Fruit fly (Drosophila melanogaster) whole organism, embryonic: Measurements from ENCODE around the gene SdhC.
A peak's percentile ranks its signal among the peaks of the same experiment; 100 is the strongest.

Source experiments
- Bteb2 ChIP-seq: fragments of 200-800 bp; sonication (Bioruptor generic); optimal IDR thresholded peaks from 2 replicates; lab custom pipeline; 2016; ENCODE audit warnings: missing biosample characterization, missing genetic modification characterization
- CG10267 ChIP-seq: fragments of 200-800 bp; sonication (Bioruptor generic); optimal IDR thresholded peaks from 2 replicates; lab custom pipeline; 2018; ENCODE audit warnings: missing biosample characterization, mild to moderate bottlenecking, missing genetic modification characterization, moderate library complexity
- CG12659 ChIP-seq: fragments of 200-800 bp; sonication (Bioruptor generic); optimal IDR thresholded peaks from 3 replicates; lab custom pipeline; 2017; ENCODE audit warnings: mild to moderate bottlenecking, missing biosample characterization, missing genetic modification reagents, missing genetic modification characterization
- CG14860 ChIP-seq: fragments of 200-800 bp; sonication (Bioruptor generic); IDR thresholded peaks from 3 replicates; pipeline ENCODE4 v1.3.6; 2022; ENCODE audit warnings: missing biosample characterization, missing genetic modification characterization; ENCODE audit not compliant: partially characterized antibody
- CG14965 ChIP-seq: fragments of 200-800 bp; sonication (Bioruptor generic); optimal IDR thresholded peaks from 2 replicates; lab custom pipeline; 2016; ENCODE audit warnings: missing biosample characterization, missing genetic modification characterization, borderline replicate concordance
- CG15011 ChIP-seq: fragments of 200-800 bp; sonication (Bioruptor generic); optimal IDR thresholded peaks from 3 replicates; lab custom pipeline; 2018; ENCODE audit warnings: missing biosample characterization, mild to moderate bottlenecking, missing genetic modification characterization
- CG1529 ChIP-seq: fragments of 200-800 bp; sonication (Bioruptor generic); optimal IDR thresholded peaks from 3 replicates; lab custom pipeline; 2018; ENCODE audit warnings: missing biosample characterization, missing genetic modification characterization
- CG1603 ChIP-seq: fragments of 200-800 bp; sonication (Bioruptor generic); optimal IDR thresholded peaks from 2 replicates; lab custom pipeline; 2019; ENCODE audit warnings: missing biosample characterization, mild to moderate bottlenecking, missing genetic modification characterization, moderate library complexity
- CG1647 ChIP-seq: fragments of 200-800 bp; sonication (Bioruptor generic); optimal IDR thresholded peaks from 3 replicates; lab custom pipeline; 2016; ENCODE audit warnings: missing biosample characterization, missing genetic modification characterization
- CG17829 ChIP-seq: fragments of 200-800 bp; optimal IDR thresholded peaks from 2 replicates; lab custom pipeline; 2019; ENCODE audit warnings: missing biosample characterization, mild to moderate bottlenecking, missing genetic modification characterization, moderate library complexity
- CG18764 ChIP-seq: fragments of 200-800 bp; sonication (Bioruptor generic); optimal IDR thresholded peaks from 3 replicates; lab custom pipeline; 2016; ENCODE audit warnings: missing biosample characterization, missing genetic modification characterization
- CG2116 ChIP-seq: fragments of 200-800 bp; sonication (Bioruptor generic); optimal IDR thresholded peaks from 3 replicates; lab custom pipeline; 2018; ENCODE audit warnings: missing biosample characterization, mild to moderate bottlenecking, missing genetic modification characterization
- CG2120 ChIP-seq: fragments of 200-800 bp; sonication (Bioruptor generic); optimal IDR thresholded peaks from 3 replicates; lab custom pipeline; 2016; ENCODE audit warnings: missing biosample characterization, missing genetic modification characterization
- CG30403 ChIP-seq: fragments of 200-800 bp; sonication (Bioruptor generic); optimal IDR thresholded peaks from 3 replicates; lab custom pipeline; 2016; ENCODE audit warnings: missing biosample characterization, missing genetic modification characterization
- CG31224 ChIP-seq: fragments of 200-800 bp; sonication (Bioruptor generic); IDR thresholded peaks from 2 replicates; pipeline ENCODE4 v1.3.6; 2022; ENCODE audit warnings: missing biosample characterization, missing genetic modification characterization
- CG32772 ChIP-seq: fragments of 200-800 bp; sonication (Bioruptor generic); IDR thresholded peaks from 2 replicates; pipeline ENCODE4 v1.3.6; 2022; ENCODE audit warnings: missing biosample characterization, missing genetic modification characterization
- CG4328 ChIP-seq: fragments of 200-800 bp; sonication (Bioruptor generic); optimal IDR thresholded peaks from 3 replicates; lab custom pipeline; 2017; ENCODE audit warnings: missing biosample characterization, missing genetic modification reagents, missing genetic modification characterization
- CG6689 ChIP-seq: fragments of 200-800 bp; sonication (Bioruptor generic); IDR thresholded peaks from 2 replicates; pipeline ENCODE4 v1.3.6; 2022; ENCODE audit warnings: missing biosample characterization, missing genetic modification characterization
- CG7963 ChIP-seq: fragments of 200-800 bp; sonication (Bioruptor generic); IDR thresholded peaks from 3 replicates; pipeline ENCODE4 v1.3.6; 2022; ENCODE audit warnings: missing biosample characterization, missing genetic modification characterization; ENCODE audit not compliant: partially characterized antibody
- CG9609 ChIP-seq: fragments of 200-800 bp; sonication (Bioruptor generic); optimal IDR thresholded peaks from 3 replicates; lab custom pipeline; 2016; ENCODE audit warnings: missing biosample characterization, missing genetic modification characterization
- CG9727 ChIP-seq: fragments of 200-800 bp; sonication (Bioruptor generic); optimal IDR thresholded peaks from 3 replicates; lab custom pipeline; 2017; ENCODE audit warnings: missing biosample characterization, mild to moderate bottlenecking, missing genetic modification characterization
- Dek ChIP-seq: fragments of 200-800 bp; sonication (Bioruptor generic); optimal IDR thresholded peaks from 3 replicates; lab custom pipeline; 2019; ENCODE audit warnings: missing biosample characterization, mild to moderate bottlenecking, missing genetic modification characterization, moderate library complexity
- Dfd ChIP-seq, 2 experiments: fragments of >200 bp; optimal IDR thresholded peaks; 2 replicates each; lab custom pipeline; 2017; ENCODE audit warnings: missing biosample characterization in 2 of 2, missing genetic modification characterization in 2 of 2
- Dp ChIP-seq: fragments of 200-800 bp; sonication (Bioruptor generic); optimal IDR thresholded peaks from 2 replicates; lab custom pipeline; 2018; ENCODE audit warnings: missing biosample characterization, mild to moderate bottlenecking, missing genetic modification characterization, moderate library complexity
- Fer3 ChIP-seq: fragments of 200-800 bp; sonication (Bioruptor generic); optimal IDR thresholded peaks from 2 replicates; lab custom pipeline; 2018; ENCODE audit warnings: missing biosample characterization, mild to moderate bottlenecking, missing genetic modification characterization, moderate library complexity
- Gsc ChIP-seq: fragments of 200-800 bp; sonication (Bioruptor generic); IDR thresholded peaks from 2 replicates; pipeline ENCODE4 v1.3.6; 2022; ENCODE audit warnings: missing biosample characterization, missing genetic modification characterization
- NfI ChIP-seq: fragments of 200-800 bp; sonication (Bioruptor generic); optimal IDR thresholded peaks from 3 replicates; lab custom pipeline; 2018; ENCODE audit warnings: missing biosample characterization, mild to moderate bottlenecking, missing genetic modification characterization, moderate library complexity
- Six4 ChIP-seq: fragments of 200-800 bp; sonication (Bioruptor generic); optimal IDR thresholded peaks from 2 replicates; lab custom pipeline; 2016; ENCODE audit warnings: missing biosample characterization, missing genetic modification characterization
- Trl ChIP-seq, 3 experiments: fragments of >200 bp in 2 of 3; fragments of 200-800 bp in 1 of 3; sonication (Bioruptor generic) in 1 of 3; optimal IDR thresholded peaks; 2 replicates in 1 of 3; 3 replicates in 2 of 3; lab custom pipeline; 2016 to 2017; ENCODE audit warnings: missing biosample characterization in 1 of 3, missing genetic modification characterization in 1 of 3
- ara ChIP-seq: fragments of 200-800 bp; sonication (Bioruptor generic); IDR thresholded peaks from 2 replicates; pipeline ENCODE4 v1.3.6; 2022; ENCODE audit warnings: missing biosample characterization, missing genetic modification characterization
- bigmax ChIP-seq: fragments of 200-800 bp; sonication (Bioruptor generic); optimal IDR thresholded peaks from 2 replicates; lab custom pipeline; 2018; ENCODE audit warnings: missing biosample characterization, mild to moderate bottlenecking, missing genetic modification characterization
- br ChIP-seq: fragments of >200 bp; optimal IDR thresholded peaks from 2 replicates; lab custom pipeline; 2017
- cas ChIP-seq: fragments of 200-800 bp; sonication (Bioruptor generic); IDR thresholded peaks from 2 replicates; pipeline ENCODE4 v1.3.6; 2022; ENCODE audit warnings: missing biosample characterization, missing genetic modification characterization
- chif ChIP-seq, 2 experiments: fragments of 200-800 bp; sonication (Bioruptor generic); optimal IDR thresholded peaks; 3 replicates each; lab custom pipeline; 2016; ENCODE audit warnings: missing biosample characterization in 2 of 2, missing genetic modification characterization in 2 of 2
- ci ChIP-seq: fragments of 200-800 bp; sonication (Bioruptor generic); IDR thresholded peaks from 3 replicates; pipeline ENCODE4 v1.3.6; 2022; ENCODE audit warnings: missing biosample characterization, missing genetic modification characterization
- dysf ChIP-seq: fragments of 200-800 bp; sonication (Bioruptor generic); IDR thresholded peaks from 3 replicates; pipeline ENCODE4 v1.3.6; 2022; ENCODE audit warnings: missing biosample characterization, missing genetic modification characterization
- gcm2 ChIP-seq: fragments of 200-800 bp; sonication (Bioruptor generic); optimal IDR thresholded peaks from 2 replicates; lab custom pipeline; 2016; ENCODE audit warnings: missing biosample characterization, missing genetic modification characterization
- gro ChIP-seq: fragments of 200-800 bp; sonication (Bioruptor generic); optimal IDR thresholded peaks from 2 replicates; lab custom pipeline; 2016; ENCODE audit warnings: missing biosample characterization, missing genetic modification characterization
- hb ChIP-seq: fragments of 200-800 bp; sonication (Bioruptor generic); IDR thresholded peaks from 3 replicates; pipeline ENCODE4 v1.3.6; 2022; ENCODE audit warnings: missing biosample characterization, missing genetic modification characterization; ENCODE audit not compliant: partially characterized antibody
- lilli ChIP-seq: fragments of 200-800 bp; sonication (Bioruptor generic); optimal IDR thresholded peaks from 3 replicates; lab custom pipeline; 2016; ENCODE audit warnings: missing biosample characterization, missing genetic modification characterization
- pan ChIP-seq, 4 experiments: fragments of >200 bp in 3 of 4; fragments of 200-800 bp in 1 of 4; sonication (Bioruptor generic) in 1 of 4; optimal IDR thresholded peaks in 3 of 4; IDR thresholded peaks in 1 of 4; 2 replicates each; pipeline versions ENCODE4 v1.3.6 to Lab custom; 2017 to 2022; ENCODE audit warnings: missing biosample characterization in 2 of 4, missing genetic modification characterization in 2 of 4, mixed read lengths in 1 of 4
- sc ChIP-seq, 3 experiments: fragments of >200 bp in 2 of 3; fragments of 200-800 bp in 1 of 3; sonication (Bioruptor generic) in 1 of 3; optimal IDR thresholded peaks; 2 replicates in 2 of 3; 3 replicates in 1 of 3; lab custom pipeline; 2017; ENCODE audit warnings: mild to moderate bottlenecking in 1 of 3, missing biosample characterization in 1 of 3, missing genetic modification characterization in 1 of 3, missing genetic modification reagents in 1 of 3
- sens ChIP-seq: fragments of 200-800 bp; sonication (Bioruptor generic); peaks from one replicate; lab custom pipeline; 2016; ENCODE audit warnings: missing biosample characterization, missing genetic modification characterization
- shn ChIP-seq: fragments of 200-800 bp; sonication (Bioruptor generic); optimal IDR thresholded peaks from 3 replicates; lab custom pipeline; 2016; ENCODE audit warnings: missing biosample characterization, missing genetic modification characterization
- sisA ChIP-seq: fragments of 200-800 bp; sonication (Bioruptor generic); IDR thresholded peaks from 2 replicates; pipeline ENCODE4 v1.3.6; 2022; ENCODE audit warnings: missing biosample characterization, missing genetic modification characterization
- slou ChIP-seq: fragments of 200-800 bp; sonication (Bioruptor generic); optimal IDR thresholded peaks from 3 replicates; lab custom pipeline; 2016; ENCODE audit warnings: missing biosample characterization, missing genetic modification characterization
- tna ChIP-seq: fragments of 200-800 bp; sonication (Bioruptor generic); IDR thresholded peaks from 2 replicates; pipeline ENCODE4 v1.3.6; 2022; ENCODE audit warnings: missing biosample characterization, missing genetic modification characterization; ENCODE audit not compliant: partially characterized antibody
- unpg ChIP-seq: fragments of 200-800 bp; sonication (Bioruptor generic); optimal IDR thresholded peaks from 3 replicates; lab custom pipeline; 2018; ENCODE audit warnings: missing biosample characterization, mild to moderate bottlenecking, missing genetic modification characterization, moderate library complexity

The SdhC gene

DNA sequence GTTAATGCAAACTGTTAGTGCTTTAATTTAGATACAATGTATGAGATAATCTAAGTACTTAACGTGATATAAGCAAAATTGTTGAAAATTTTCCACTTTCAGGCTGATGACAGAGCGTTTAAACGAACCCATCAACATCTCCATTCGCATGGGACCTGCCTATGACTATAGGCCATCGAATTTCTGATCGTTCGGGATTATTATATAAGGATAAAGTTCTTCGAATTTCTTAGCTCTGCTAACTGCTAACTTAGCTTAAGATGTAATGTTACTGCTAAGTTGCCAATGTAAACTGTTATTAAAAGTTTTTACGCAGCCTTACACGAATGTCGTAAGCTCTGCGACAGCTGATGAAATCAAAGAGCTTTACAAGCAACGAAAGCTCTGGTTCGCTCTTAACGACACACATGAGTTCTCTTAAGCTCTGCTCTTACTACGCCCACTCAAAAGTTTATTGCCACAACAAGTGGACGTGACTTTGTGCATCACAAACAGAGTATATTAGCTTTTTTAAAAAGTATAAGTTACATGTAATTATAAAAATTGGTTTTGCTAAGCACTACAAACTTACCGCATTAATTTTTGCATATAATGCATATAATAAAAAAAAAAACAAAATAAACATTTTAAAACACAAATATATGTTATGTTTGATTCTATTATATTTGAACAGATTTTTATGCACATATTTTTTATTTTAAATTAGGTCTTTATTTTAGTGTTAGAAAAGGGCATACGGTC lies 12.8 kb downstream of the SdhC start (continued):
- no peak for TF ChIP-seq gcm2
- peak; percentile 99 for TF ChIP-seq dysf
- peak; percentile 99 for TF ChIP-seq CG6689 (GFP tag; lab: Robert Waterston, UW)
- peak; percentile 61 for TF ChIP-seq CG1603 (tag; lab: Kevin White, UChicago)
- peak; percentile 98 for TF ChIP-seq unpg (GFP tag; lab: Kevin White, UChicago)
- TF ChIP-seq ara, result peak; percentile 96
- TF ChIP-seq CG14860 (GFP tag; lab: Robert Waterston, UW), result no peak
- TF ChIP-seq slou (GFP tag; lab: Kevin White, UChicago), result peak; percentile 98
- peak; percentile 99 for TF ChIP-seq Dek (tag; lab: Kevin White, UChicago)
- TF ChIP-seq lilli (GFP tag; lab: Kevin White, UChicago), result peak; percentile 94
- TF ChIP-seq Six4, result peak; percentile 98
- TF ChIP-seq tna (GFP tag; lab: Robert Waterston, UW), result no peak
- peak; percentile 71 to 81 for TF ChIP-seq Trl (optimal IDR thresholded peaks at IDR 0.05; lab: Kevin White, UChicago)
- TF ChIP-seq Trl (GFP tag; optimal IDR thresholded peaks at IDR 0.05; lab: Kevin White, UChicago), result peak; percentile 81
- peak; percentile 97 for TF ChIP-seq CG1529 (GFP tag; lab: Kevin White, UChicago)
- TF ChIP-seq sc (optimal IDR thresholded peaks at IDR 0.05; lab: Kevin White, UChicago), result no peak
- TF ChIP-seq sc (GFP tag; optimal IDR thresholded peaks at IDR 0.05; lab: Kevin White, UChicago), result peak; percentile 97
- no peak for TF ChIP-seq pan (optimal IDR thresholded peaks at IDR 0.05; lab: Kevin White, UChicago)
- TF ChIP-seq pan (GFP tag; optimal IDR thresholded peaks at IDR 0.05 in 1 of 2, IDR thresholded peaks at IDR 0.05 in 1 of 2), result peak in 1 of 2 experiments; percentile 99
- peak; percentile 94 for TF ChIP-seq cas (GFP tag; lab: Robert Waterston, UW)
- TF ChIP-seq sisA, result peak; percentile 99
- TF ChIP-seq Bteb2 (GFP tag; lab: Kevin White, UChicago), result peak; percentile 81
- peak; percentile 79 for TF ChIP-seq CG2116 (GFP tag; lab: Kevin White, UChicago)
- peak; percentile 69 to 88 for TF ChIP-seq chif (GFP tag; optimal IDR thresholded peaks at IDR 0.05; lab: Kevin White, UChicago)
- TF ChIP-seq CG12659, result peak; percentile 99
- peak; percentile 82 for TF ChIP-seq shn (GFP tag; lab: Kevin White, UChicago)
- peak; percentile 41 for TF ChIP-seq gro (GFP tag; lab: Kevin White, UChicago)
- TF ChIP-seq Dfd (GFP tag; optimal IDR thresholded peaks at IDR 0.05; lab: Kevin White, UChicago), result peak in 1 of 2 experiments; percentile 95
- peak; percentile 49 for TF ChIP-seq bigmax (GFP tag; lab: Kevin White, UChicago)
- no peak for TF ChIP-seq CG14965 (GFP tag; lab: Kevin White, UChicago)
- TF ChIP-seq CG15011 (GFP tag; lab: Kevin White, UChicago), result peak; percentile 98
- no peak for TF ChIP-seq CG7963
- TF ChIP-seq CG32772 (GFP tag; lab: Robert Waterston, UW), result peak; percentile 98
- TF ChIP-seq Gsc, result peak; percentile 95
- TF ChIP-seq CG2120, result peak; percentile 98
- peak; percentile 100 for TF ChIP-seq CG9727 (GFP tag; lab: Kevin White, UChicago)
- TF ChIP-seq NfI (GFP tag; lab: Kevin White, UChicago), result peak; percentile 98
- TF ChIP-seq CG18764, result peak; percentile 95
- peak; percentile 96 for TF ChIP-seq CG17829 (tag; lab: Kevin White, UChicago)
- TF ChIP-seq hb, result no peak
- TF ChIP-seq CG30403 (GFP tag; lab: Kevin White, UChicago), result peak; percentile 99
- TF ChIP-seq CG10267 (tag; lab: Kevin White, UChicago), result peak; percentile 96
- TF ChIP-seq Fer3, result peak; percentile 98
- TF ChIP-seq CG1647 (GFP tag; lab: Kevin White, UChicago), result peak; percentile 81
- TF ChIP-seq sens (GFP tag; lab: Kevin White, UChicago), result peak; percentile 97
- TF ChIP-seq CG31224, result peak; percentile 96
- TF ChIP-seq CG9609 (GFP tag; lab: Kevin White, UChicago), result peak; percentile 88
- peak; percentile 99 for TF ChIP-seq CG4328 (GFP tag; lab: Kevin White, UChicago)
- TF ChIP-seq ci (GFP tag; lab: Robert Waterston, UW), result peak; percentile 96
- TF ChIP-seq br (lab: Kevin White, UChicago), result no peak
- peak; percentile 23 for TF ChIP-seq Dp (GFP tag; lab: Kevin White, UChicago)
